Worm (Caenorhabditis elegans) whole organism, late embryonic: Measurements from ENCODE around the gene F28C6.5.

Experiments used
- C38D4.7 ChIP-seq: fragments of 200-800 bp; sonication (Bioruptor generic); optimal IDR thresholded peaks from 2 replicates; lab custom pipeline; 2018; ENCODE audit warnings: mild to moderate bottlenecking, missing genetic modification characterization, moderate library complexity, missing compliant biosample characterization
- F13H6.1 ChIP-seq: sonication (generic microtip); optimal IDR thresholded peaks from 2 replicates; lab custom pipeline; 2016; ENCODE audit warnings: missing genetic modification characterization, missing compliant biosample characterization
- K02D7.2 ChIP-seq: sonication (generic microtip); optimal IDR thresholded peaks from 2 replicates; lab custom pipeline; 2017; ENCODE audit warnings: mild to moderate bottlenecking, missing genetic modification characterization, missing compliant biosample characterization
- T23F11.4 ChIP-seq: fragments of 200-800 bp; sonication (Bioruptor generic); optimal IDR thresholded peaks from 2 replicates; lab custom pipeline; 2018; ENCODE audit warnings: mild to moderate bottlenecking, missing genetic modification characterization, missing compliant biosample characterization
- Y22D7AL.16 ChIP-seq: sonication (generic microtip); optimal IDR thresholded peaks from 2 replicates; lab custom pipeline; 2016; ENCODE audit warnings: missing genetic modification characterization, missing compliant biosample characterization
- ahr-1 ChIP-seq: sonication (generic microtip); optimal IDR thresholded peaks from 2 replicates; lab custom pipeline; 2016; ENCODE audit warnings: missing genetic modification characterization, missing compliant biosample characterization
- ceh-14 ChIP-seq: sonication (generic microtip); optimal IDR thresholded peaks from 2 replicates; lab custom pipeline; 2016; ENCODE audit warnings: missing genotype, missing genetic modification characterization, missing compliant biosample characterization
- ceh-18 ChIP-seq: sonication (generic microtip); optimal IDR thresholded peaks from 2 replicates; lab custom pipeline; 2016; ENCODE audit warnings: missing genetic modification characterization, missing compliant biosample characterization
- ceh-2 ChIP-seq: sonication (generic microtip); optimal IDR thresholded peaks from 2 replicates; lab custom pipeline; 2016; ENCODE audit warnings: missing genotype, missing genetic modification characterization, missing compliant biosample characterization
- ceh-30 ChIP-seq: fragments of 150-350 bp; optimal IDR thresholded peaks from 2 replicates; lab custom pipeline; 2014; ENCODE audit warnings: missing biosample characterization, missing genetic modification characterization
- ceh-45 ChIP-seq: fragments of 200-800 bp; sonication (Bioruptor generic); IDR thresholded peaks from 2 replicates; pipeline ENCODE4 v1.3.6; 2022; ENCODE audit warnings: missing genetic modification reagents, missing genetic modification characterization, missing compliant biosample characterization
- ceh-48 ChIP-seq: sonication (generic microtip); optimal IDR thresholded peaks from 2 replicates; lab custom pipeline; 2016; ENCODE audit warnings: missing genetic modification characterization, inconsistent platforms, missing compliant biosample characterization
- ceh-6 ChIP-seq: fragments of 200-800 bp; sonication (Bioruptor generic); optimal IDR thresholded peaks from 2 replicates; lab custom pipeline; 2018; ENCODE audit warnings: mild to moderate bottlenecking, missing genetic modification characterization, missing compliant biosample characterization
- ceh-9 ChIP-seq: sonication (generic microtip); optimal IDR thresholded peaks from 2 replicates; lab custom pipeline; 2016; ENCODE audit warnings: mild to moderate bottlenecking, missing genetic modification characterization, inconsistent platforms, missing compliant biosample characterization
- dmd-4 ChIP-seq: sonication (generic microtip); optimal IDR thresholded peaks from 2 replicates; lab custom pipeline; 2016; ENCODE audit warnings: borderline replicate concordance, missing genetic modification characterization, missing compliant biosample characterization
- dve-1 ChIP-seq: sonication (generic microtip); optimal IDR thresholded peaks from 2 replicates; lab custom pipeline; 2017; ENCODE audit warnings: antibody characterized with exemption, mild to moderate bottlenecking, missing genetic modification characterization, missing compliant biosample characterization
- elt-4 ChIP-seq: sonication (generic microtip); optimal IDR thresholded peaks from 2 replicates; lab custom pipeline; 2016; ENCODE audit warnings: missing genetic modification characterization, missing compliant biosample characterization
- eyg-1 ChIP-seq: sonication (generic microtip); optimal IDR thresholded peaks from 2 replicates; lab custom pipeline; 2016; ENCODE audit warnings: missing genotype, missing genetic modification characterization, missing compliant biosample characterization
- fax-1 ChIP-seq: sonication (generic microtip); optimal IDR thresholded peaks from 2 replicates; lab custom pipeline; 2016; ENCODE audit warnings: missing genotype, missing genetic modification characterization, missing compliant biosample characterization
- fkh-10 ChIP-seq: fragments of 150-350 bp; optimal IDR thresholded peaks from 2 replicates; lab custom pipeline; 2014; ENCODE audit warnings: missing biosample characterization, missing genetic modification reagents, missing genetic modification characterization
- fkh-6 ChIP-seq: sonication (generic microtip); optimal IDR thresholded peaks from 2 replicates; lab custom pipeline; 2016; ENCODE audit warnings: missing genetic modification characterization, missing compliant biosample characterization
- gmeb-2 ChIP-seq: sonication (generic microtip); optimal IDR thresholded peaks from 2 replicates; lab custom pipeline; 2016; ENCODE audit warnings: missing genetic modification characterization, inconsistent platforms, missing compliant biosample characterization
- hlh-13 ChIP-seq: fragments of 200-800 bp; sonication (Bioruptor generic); optimal IDR thresholded peaks from 2 replicates; lab custom pipeline; 2018; ENCODE audit warnings: mild to moderate bottlenecking, missing genetic modification characterization, missing compliant biosample characterization
- hlh-15 ChIP-seq: sonication (generic microtip); optimal IDR thresholded peaks from 2 replicates; lab custom pipeline; 2016; ENCODE audit warnings: missing genetic modification characterization, missing compliant biosample characterization
- hlh-30 ChIP-seq: sonication (generic microtip); optimal IDR thresholded peaks from 2 replicates; lab custom pipeline; 2017; ENCODE audit warnings: antibody characterized with exemption, missing genetic modification characterization, missing compliant biosample characterization; ENCODE audit not compliant: insufficient read depth
- lin-11 ChIP-seq: fragments of 200-800 bp; sonication (Bioruptor generic); optimal IDR thresholded peaks from 2 replicates; lab custom pipeline; 2018; ENCODE audit warnings: mild to moderate bottlenecking, missing genetic modification characterization, missing compliant biosample characterization
- nfya-1 ChIP-seq: sonication (generic microtip); optimal IDR thresholded peaks from 2 replicates; lab custom pipeline; 2017; ENCODE audit warnings: missing genetic modification characterization, mild to moderate bottlenecking, missing compliant biosample characterization, antibody characterized with exemption, moderate library complexity
- nhr-232 ChIP-seq: sonication (generic microtip); optimal IDR thresholded peaks from 2 replicates; lab custom pipeline; 2016; ENCODE audit warnings: missing genetic modification characterization, missing compliant biosample characterization
- npax-4 ChIP-seq: sonication (generic microtip); optimal IDR thresholded peaks from 2 replicates; lab custom pipeline; 2016; ENCODE audit warnings: missing genetic modification characterization, missing compliant biosample characterization
- pag-3 ChIP-seq: sonication (generic microtip); optimal IDR thresholded peaks from 2 replicates; lab custom pipeline; 2016; ENCODE audit warnings: missing compliant biosample characterization, missing genetic modification characterization, borderline replicate concordance
- pha-2 ChIP-seq: sonication (generic microtip); optimal IDR thresholded peaks from 2 replicates; lab custom pipeline; 2017; ENCODE audit warnings: mild to moderate bottlenecking, missing genetic modification characterization, missing compliant biosample characterization
- pha-4 ChIP-seq: fragments of 150-350 bp; optimal IDR thresholded peaks from 2 replicates; lab custom pipeline; 2018; ENCODE audit warnings: missing biosample characterization, missing genetic modification reagents, missing genetic modification characterization
- pros-1 ChIP-seq: fragments of 150-350 bp; optimal IDR thresholded peaks from 2 replicates; lab custom pipeline; 2014; ENCODE audit warnings: missing biosample characterization, missing genetic modification reagents, missing genetic modification characterization
- sdc-2 ChIP-seq: sonication (generic microtip); optimal IDR thresholded peaks from 2 replicates; lab custom pipeline; 2016; ENCODE audit warnings: missing genotype, missing genetic modification characterization, missing compliant biosample characterization
- sox-2 ChIP-seq: fragments of 200-800 bp; sonication (Bioruptor generic); IDR thresholded peaks from 2 replicates; pipeline ENCODE4 v1.3.6; 2022; ENCODE audit warnings: missing genetic modification reagents, missing genetic modification characterization, missing compliant biosample characterization
- syd-9 ChIP-seq: sonication (generic microtip); optimal IDR thresholded peaks from 2 replicates; lab custom pipeline; 2016; ENCODE audit warnings: mild to moderate bottlenecking, missing genetic modification characterization, moderate library complexity, missing compliant biosample characterization
- tbx-2 ChIP-seq: sonication (generic microtip); optimal IDR thresholded peaks from 2 replicates; lab custom pipeline; 2016; ENCODE audit warnings: missing genetic modification characterization, missing compliant biosample characterization

F28C6.5 gene

DNA sequence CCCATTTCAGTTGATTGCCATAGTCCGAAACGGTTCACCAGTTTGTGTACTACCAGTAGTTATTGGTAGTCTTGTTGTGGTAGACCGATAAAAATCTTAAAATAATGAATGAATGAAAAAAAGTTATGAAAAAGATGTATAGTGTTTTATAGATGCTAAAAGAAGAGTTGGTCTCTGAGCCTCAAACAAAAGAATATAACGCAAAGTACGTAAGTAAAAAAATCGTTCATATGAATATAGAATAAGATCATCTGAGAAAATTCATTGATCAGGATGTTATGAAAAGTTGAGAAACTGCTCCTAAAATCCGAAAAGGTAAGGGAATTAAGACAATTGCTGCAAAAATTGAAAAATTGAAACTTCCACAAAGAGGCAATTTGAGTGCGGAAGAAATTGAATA lies 18.2 kb downstream of the F28C6.5 start, which contains the start of gene chhy-1:
Gene chhy-1 (minus strand): TSS at position 101 of the 400 bp plus-strand sequence.
- no peak for TF ChIP-seq T23F11.4 (GFP tag; lab: Kevin White, UChicago)
- TF ChIP-seq pha-4 (tag; lab: Kevin White, UChicago), result no peak
- no peak for TF ChIP-seq pros-1 (tag; lab: Kevin White, UChicago)
- no peak for TF ChIP-seq syd-9 (tag; lab: Kevin White, UChicago)
- no peak for TF ChIP-seq Y22D7AL.16 (tag; lab: Kevin White, UChicago)
- no peak for TF ChIP-seq npax-4 (tag; lab: Kevin White, UChicago)
- no peak for TF ChIP-seq ceh-18 (tag; lab: Kevin White, UChicago)
- TF ChIP-seq ceh-9 (tag; lab: Kevin White, UChicago), result no peak
- no peak for TF ChIP-seq ceh-48
- TF ChIP-seq fkh-10 (GFP tag; lab: Kevin White, UChicago), result no peak
- no peak for TF ChIP-seq dmd-4 (tag; lab: Kevin White, UChicago)
- TF ChIP-seq lin-11 (tag; lab: Kevin White, UChicago), result no peak
- no peak for TF ChIP-seq ceh-6 (GFP tag; lab: Kevin White, UChicago)
- TF ChIP-seq hlh-15 (tag; lab: Kevin White, UChicago), result no peak
- TF ChIP-seq C38D4.7, result no peak
- TF ChIP-seq hlh-13, result no peak

DNA sequence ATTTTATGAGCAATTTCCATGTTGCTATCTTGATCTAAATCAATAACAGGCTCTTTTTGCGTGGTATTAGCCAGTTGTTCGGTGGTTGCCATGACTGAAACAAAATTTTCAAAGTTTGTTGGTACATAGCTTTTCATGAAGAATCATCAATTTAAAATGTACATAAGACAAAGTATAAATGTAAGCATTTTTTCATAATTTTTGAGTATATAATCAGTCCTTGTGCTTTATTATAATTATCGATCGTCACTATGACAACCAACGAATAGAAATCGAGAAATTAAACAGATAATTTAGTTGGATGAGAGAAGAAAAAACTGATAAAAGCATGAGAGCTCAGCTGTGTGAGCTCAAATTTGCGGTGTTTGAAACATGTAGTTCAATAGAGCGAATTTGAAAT lies 22.6 kb downstream of the F28C6.5 start, which contains the start of gene T22C8.3:
Gene T22C8.3 (minus strand): TSS at position 101 of the 400 bp plus-strand sequence.
- TF ChIP-seq T23F11.4 (GFP tag; lab: Kevin White, UChicago) (no peak), dve-1 (tag; lab: Kevin White, UChicago) (no peak), ceh-2 (tag; lab: Kevin White, UChicago) (no peak), ceh-45 (no peak), pag-3 (tag; lab: Kevin White, UChicago) (no peak), pha-2 (tag; lab: Kevin White, UChicago) (no peak), ceh-14 (tag; lab: Kevin White, UChicago) (no peak), hlh-30 (tag; lab: Kevin White, UChicago) (no peak), sox-2 (GFP tag; lab: Robert Waterston, UW) (no peak), ceh-18 (tag; lab: Kevin White, UChicago) (no peak), elt-4 (tag; lab: Kevin White, UChicago) (no peak)

DNA sequence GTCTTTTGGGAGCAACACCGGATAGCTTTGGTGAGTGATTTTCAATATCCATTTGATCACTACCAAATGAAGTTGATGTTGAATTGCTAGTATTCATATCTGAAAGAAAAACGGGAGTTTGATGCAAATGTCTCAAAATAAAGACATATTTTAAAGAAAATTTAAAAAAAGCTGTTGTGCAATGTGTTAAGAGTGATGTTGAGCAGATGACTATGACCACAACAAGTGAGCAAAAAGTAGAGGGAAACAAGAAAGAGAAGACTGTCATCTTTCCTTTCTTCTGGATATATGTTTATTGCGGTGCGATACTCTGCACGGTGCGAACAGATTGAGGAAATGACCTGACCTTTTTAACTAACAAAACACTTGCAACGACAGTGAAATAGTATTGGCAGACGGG lies 24.1 kb downstream of the F28C6.5 start, which contains the start of gene T22C8.4:
Gene T22C8.4 (minus strand): TSS at position 101 of the 400 bp plus-strand sequence.
- TF ChIP-seq K02D7.2 (tag; lab: Kevin White, UChicago), result no peak
- TF ChIP-seq ahr-1 (tag; lab: Kevin White, UChicago), result no peak
- TF ChIP-seq ceh-6 (GFP tag; lab: Kevin White, UChicago), result no peak
- TF ChIP-seq fax-1, result no peak
- TF ChIP-seq Y22D7AL.16 (tag; lab: Kevin White, UChicago), result no peak
- TF ChIP-seq ceh-2 (tag; lab: Kevin White, UChicago), result no peak
- TF ChIP-seq sdc-2 (tag; lab: Kevin White, UChicago), result no peak
- TF ChIP-seq ceh-30, result no peak
- no peak for TF ChIP-seq F13H6.1 (tag; lab: Kevin White, UChicago)
- TF ChIP-seq eyg-1, result no peak
- no peak for TF ChIP-seq fkh-6 (tag; lab: Kevin White, UChicago)
- no peak for TF ChIP-seq ceh-9 (tag; lab: Kevin White, UChicago)
- TF ChIP-seq tbx-2 (tag; lab: Kevin White, UChicago), result no peak
- TF ChIP-seq nfya-1 (tag; lab: Kevin White, UChicago), result no peak
- no peak for TF ChIP-seq gmeb-2 (tag; lab: Kevin White, UChicago)
- TF ChIP-seq nhr-232, result no peak
- TF ChIP-seq hlh-13, result no peak
